ENCODE assay signal across 4 worm cellular contexts in genomic region chrV:18993535-18993990, ce11.
TF ChIP-seq lines count a peak whose summit lies in the region.

Gene gtf-2F2 (plus strand): TSS chrV:18993940.

TF ChIP-seq in whole organism, L3 larva, 47 proteins besides CTCF, POLR2A, EP300 and RAD21:
- TF ChIP-seq ceh-28 (tag; optimal IDR thresholded peaks at IDR 0.05; lab: Kevin White, UChicago) = peak; percentile 94
- TF ChIP-seq lin-15B (tag; optimal IDR thresholded peaks at IDR 0.05; lab: Kevin White, UChicago) = no peak
- TF ChIP-seq egl-5 (tag; optimal IDR thresholded peaks at IDR 0.05; lab: Kevin White, UChicago) = no peak
- no peak for TF ChIP-seq fos-1 (tag; optimal IDR thresholded peaks at IDR 0.05; lab: Kevin White, UChicago)
- TF ChIP-seq elt-1 (tag; optimal IDR thresholded peaks at IDR 0.05; lab: Kevin White, UChicago) = no peak
- TF ChIP-seq ztf-11 (tag; optimal IDR thresholded peaks at IDR 0.05; lab: Kevin White, UChicago) = no peak

TF ChIP-seq in whole organism, L4 larva, 104 proteins besides CTCF, POLR2A, EP300 and RAD21:
- TF ChIP-seq ZK546.5 (tag; optimal IDR thresholded peaks at IDR 0.05; lab: Kevin White, UChicago) (no peak), arid-1 (GFP tag; conservative IDR thresholded peaks at IDR 0.05; lab: Robert Waterston, UW) (no peak), zip-11 (GFP tag; IDR thresholded peaks at IDR 0.05; lab: Robert Waterston, UW) (no peak), aha-1 (tag; lab: Kevin White, UChicago) (peak; percentile 79), ceh-62 (tag; optimal IDR thresholded peaks at IDR 0.05; lab: Kevin White, UChicago) (no peak), F37D6.2 (tag; optimal IDR thresholded peaks at IDR 0.05; lab: Kevin White, UChicago) (no peak), dmd-8 (GFP tag; IDR thresholded peaks at IDR 0.05; lab: Robert Waterston, UW) (no peak), nhr-77 (tag; optimal IDR thresholded peaks at IDR 0.05; lab: Kevin White, UChicago) (no peak), ceh-28 (tag; optimal IDR thresholded peaks at IDR 0.05; lab: Kevin White, UChicago) (peak; percentile 91), T26A8.4 (GFP tag; IDR thresholded peaks at IDR 0.05; lab: Robert Waterston, UW) (no peak), hmg-1.1 (GFP tag; IDR thresholded peaks at IDR 0.05; lab: Robert Waterston, UW) (no peak), spr-3 (GFP tag; optimal IDR thresholded peaks at IDR 0.05; lab: Kevin White, UChicago) (no peak)

TF ChIP-seq in whole organism, late embryonic, 69 proteins besides CTCF, POLR2A, EP300 and RAD21:
- peak; percentile 74 for TF ChIP-seq ceh-48 (tag; optimal IDR thresholded peaks at IDR 0.05; lab: Kevin White, UChicago)
- TF ChIP-seq elt-2 (tag; optimal IDR thresholded peaks at IDR 0.05; lab: Kevin White, UChicago) = no peak
TF ChIP-seq in whole organism, late embryonic: peak in this region for 1.

TF ChIP-seq in whole organism, midembryonic, 9 proteins besides CTCF, POLR2A, EP300 and RAD21:
- no peak for TF ChIP-seq klf-2 (GFP tag; conservative IDR thresholded peaks at IDR 0.05; lab: Robert Waterston, UW)
- no peak for TF ChIP-seq ztf-23 (GFP tag; IDR thresholded peaks at IDR 0.05; lab: Robert Waterston, UW)
- peak; percentile 87 for TF ChIP-seq T22C8.4 (GFP tag; IDR thresholded peaks at IDR 0.05; lab: Robert Waterston, UW)
- TF ChIP-seq ztf-29 (GFP tag; IDR thresholded peaks at IDR 0.05; lab: Robert Waterston, UW) = no peak
